Worm (Caenorhabditis elegans): ENCODE measurements around the gene Y51H7C.3.

The Y51H7C.3 gene

DNA sequence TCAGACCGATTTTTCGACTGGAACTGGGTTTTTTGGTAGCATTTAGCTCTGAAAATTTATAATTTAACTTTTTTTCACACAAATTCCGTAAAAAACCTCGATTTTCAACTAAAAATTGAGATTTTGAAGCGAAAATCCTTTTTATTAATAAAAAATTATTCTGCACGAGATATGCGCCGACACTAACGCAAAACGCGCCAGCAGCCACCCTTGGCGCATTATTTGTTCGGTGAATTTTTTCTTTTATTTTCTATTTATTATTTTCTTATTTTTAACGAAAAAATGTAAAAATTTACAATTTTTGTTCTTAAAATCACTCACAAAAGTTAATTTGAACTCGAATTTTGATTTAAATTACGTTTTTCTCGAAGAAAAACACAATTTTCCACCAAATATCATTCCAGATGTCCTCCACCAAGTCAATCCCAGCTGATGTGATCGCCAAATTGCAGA lies 36.1 kb upstream of the Y51H7C.3 start, which contains the start of gene Y51H7C.7:
Y51H7C.7 (plus strand) TSS at position 403 of the 453 bp plus-strand sequence.
- TF ChIP-seq rbr-2 (tag; optimal IDR thresholded peaks at IDR 0.05) = peak; percentile 51
- no peak for TF ChIP-seq zip-2 (tag; optimal IDR thresholded peaks at IDR 0.05)
- TF ChIP-seq mes-2 (tag; optimal IDR thresholded peaks at IDR 0.05; ENCODE audit: poor library complexity, severe bottlenecking) = peak; percentile 84
- TF ChIP-seq lim-7 (GFP tag; IDR thresholded peaks at IDR 0.05) = no peak
- no peak for TF ChIP-seq ceh-82 (tag; optimal IDR thresholded peaks at IDR 0.05)
- no peak for TF ChIP-seq daf-8 (GFP tag; IDR thresholded peaks at IDR 0.05)
- no peak for TF ChIP-seq mdt-29 (GFP tag; IDR thresholded peaks at IDR 0.05)
- TF ChIP-seq Y48G9A.11 (GFP tag; IDR thresholded peaks at IDR 0.05) = peak; percentile 50; the same call in 1 of the 2 replicates
- no peak for TF ChIP-seq ces-1 (GFP tag; optimal IDR thresholded peaks at IDR 0.05)
- no peak for TF ChIP-seq aha-1 (tag)
- no peak for TF ChIP-seq tag-97 (GFP tag; IDR thresholded peaks at IDR 0.05)
- no peak for TF ChIP-seq mdl-1 (tag; optimal IDR thresholded peaks at IDR 0.05)
- no peak for TF ChIP-seq egl-43 (GFP tag; IDR thresholded peaks at IDR 0.05)
- TF ChIP-seq R02D3.7 (tag; optimal IDR thresholded peaks at IDR 0.05) = no peak
- TF ChIP-seq nhr-11 (tag; optimal IDR thresholded peaks at IDR 0.05) = no peak
- no peak for TF ChIP-seq dmd-9 (GFP tag; IDR thresholded peaks at IDR 0.05)
- TF ChIP-seq hmg-1.1 (GFP tag; IDR thresholded peaks at IDR 0.05) = no peak
- no peak for TF ChIP-seq nhr-48 (tag; optimal IDR thresholded peaks at IDR 0.05)
- no peak for TF ChIP-seq ztf-11 (tag; optimal IDR thresholded peaks at IDR 0.05)
- no peak for TF ChIP-seq daf-16 (GFP tag; optimal IDR thresholded peaks at IDR 0.05)
- TF ChIP-seq daf-16 (tag; optimal IDR thresholded peaks at IDR 0.05) = no peak
- no peak for TF ChIP-seq nhr-10 (tag; optimal IDR thresholded peaks at IDR 0.05)
- no peak for TF ChIP-seq nhr-6 (tag; optimal IDR thresholded peaks at IDR 0.05)
- no peak for TF ChIP-seq nhr-42 (GFP tag; IDR thresholded peaks at IDR 0.05)
- no peak for TF ChIP-seq cey-2 (tag; optimal IDR thresholded peaks at IDR 0.05; ENCODE audit: borderline replicate concordance, insufficient read depth)
- no peak for TF ChIP-seq pqm-1 (tag; optimal IDR thresholded peaks at IDR 0.05)
- no peak for TF ChIP-seq vab-7 (GFP tag; IDR thresholded peaks at IDR 0.05)
- TF ChIP-seq lin-13 (GFP tag; optimal IDR thresholded peaks at IDR 0.05) = no peak
- no peak for TF ChIP-seq daf-12 (tag; optimal IDR thresholded peaks at IDR 0.05)
- TF ChIP-seq daf-19 (GFP tag; conservative IDR thresholded peaks at IDR 0.05) = no peak
- no peak for TF ChIP-seq snpc-1.2 (GFP tag; IDR thresholded peaks at IDR 0.05)
- TF ChIP-seq dmd-8 (GFP tag; IDR thresholded peaks at IDR 0.05) = no peak
- no peak for TF ChIP-seq D1046.2 (GFP tag; IDR thresholded peaks at IDR 0.05)
- TF ChIP-seq fos-1 (tag; optimal IDR thresholded peaks at IDR 0.05) = no peak
- TF ChIP-seq zfp-3 (GFP tag; conservative IDR thresholded peaks at IDR 0.05) = no peak
- no peak for TF ChIP-seq mep-1 (tag; optimal IDR thresholded peaks at IDR 0.05)
- TF ChIP-seq tra-1 (GFP tag; IDR thresholded peaks at IDR 0.05) = no peak
- TF ChIP-seq nhr-25 (tag; optimal IDR thresholded peaks at IDR 0.05; ENCODE audit: borderline replicate concordance, insufficient read depth) = no peak
- no peak for TF ChIP-seq hif-1 (tag; optimal IDR thresholded peaks at IDR 0.05)
- peak; percentile 44 for TF ChIP-seq F37D6.2 (tag; optimal IDR thresholded peaks at IDR 0.05)
- no peak for TF ChIP-seq ama-1 (optimal IDR thresholded peaks at IDR 0.05)
- TF ChIP-seq ctbp-1 (GFP tag; IDR thresholded peaks at IDR 0.05) = no peak
- no peak for TF ChIP-seq zfp-2 (tag; optimal IDR thresholded peaks at IDR 0.05)
- TF ChIP-seq saeg-2 (GFP tag; IDR thresholded peaks at IDR 0.05) = no peak
- peak; percentile 39 for TF ChIP-seq spr-1 (tag; optimal IDR thresholded peaks at IDR 0.05)
- TF ChIP-seq sdz-12 (GFP tag; optimal IDR thresholded peaks at IDR 0.05) = no peak
- peak; percentile 28 for TF ChIP-seq nhr-28 (tag; optimal IDR thresholded peaks at IDR 0.05)
- TF ChIP-seq F49E8.2 (tag; optimal IDR thresholded peaks at IDR 0.05; ENCODE audit: borderline replicate concordance) = peak; percentile 8
- TF ChIP-seq dmd-6 (GFP tag; IDR thresholded peaks at IDR 0.05) = peak; percentile 27; the same call in 1 of the 2 replicates
- no peak for TF ChIP-seq duxl-1 (tag; optimal IDR thresholded peaks at IDR 0.05; ENCODE audit: poor library complexity)
- no peak for TF ChIP-seq gei-8 (GFP tag; optimal IDR thresholded peaks at IDR 0.05)
- TF ChIP-seq ceh-44 (GFP tag; IDR thresholded peaks at IDR 0.05) = no peak
